Fruit fly (Drosophila melanogaster): ENCODE data around the gene PolrMT.

The PolrMT gene

dm6 chr2L:1118880-1119809, 11.0 kb upstream of the PolrMT start (continued):
- peak; percentile 73 for TF ChIP-seq CG31441 (GFP tag; IDR thresholded peaks at IDR 0.05)
- TF ChIP-seq B-H1 (GFP tag; IDR thresholded peaks at IDR 0.05) = peak; percentile 74
- peak; percentile 7 for TF ChIP-seq psq (GFP tag; optimal IDR thresholded peaks at IDR 0.05)
- TF ChIP-seq CG18599 (GFP tag; optimal IDR thresholded peaks at IDR 0.05) = peak; percentile 86
- TF ChIP-seq CG6765 (GFP tag; optimal IDR thresholded peaks at IDR 0.05) = peak; percentile 45
- peak; percentile 59 for TF ChIP-seq Hr3 (GFP tag; optimal IDR thresholded peaks at IDR 0.05)
- TF ChIP-seq pfk (GFP tag; optimal IDR thresholded peaks at IDR 0.05) = no peak
- peak; percentile 70 for TF ChIP-seq Jarid2 (GFP tag; optimal IDR thresholded peaks at IDR 0.05)
- peak; percentile 80 for TF ChIP-seq Hsf (GFP tag; optimal IDR thresholded peaks at IDR 0.05)
- TF ChIP-seq fru (optimal IDR thresholded peaks at IDR 0.05) = peak; percentile 50
- TF ChIP-seq CG12071 (GFP tag; optimal IDR thresholded peaks at IDR 0.05) = peak; percentile 15
- TF ChIP-seq slou (GFP tag; optimal IDR thresholded peaks at IDR 0.05) = peak; percentile 37
- peak; percentile 59; the same call in 1 of the 2 replicates for TF ChIP-seq chm (GFP tag; IDR thresholded peaks at IDR 0.05)
- peak; percentile 18 for TF ChIP-seq Dad (GFP tag; optimal IDR thresholded peaks at IDR 0.05)
- TF ChIP-seq CG2129 (GFP tag; IDR thresholded peaks at IDR 0.05; ENCODE audit: partially characterized antibody) = no peak
- peak; percentile 34 for TF ChIP-seq CG10979 (tag; optimal IDR thresholded peaks at IDR 0.05)
- TF ChIP-seq CG11696 (GFP tag; IDR thresholded peaks at IDR 0.05) = peak; percentile 55
- TF ChIP-seq CG7987 (GFP tag; optimal IDR thresholded peaks at IDR 0.05) = peak; percentile 9
- TF ChIP-seq Hmx (GFP tag; optimal IDR thresholded peaks at IDR 0.05) = peak; percentile 6
- peak; percentile 69 for TF ChIP-seq Aef1 (GFP tag; IDR thresholded peaks at IDR 0.05)
- TF ChIP-seq dpn (GFP tag; optimal IDR thresholded peaks at IDR 0.05) = peak; percentile 55 to 78
- no peak for TF ChIP-seq CG17186 (GFP tag; optimal IDR thresholded peaks at IDR 0.05)
- no peak for TF ChIP-seq CG7928 (GFP tag; optimal IDR thresholded peaks at IDR 0.05)
- peak; percentile 83 for TF ChIP-seq CG1603 (tag; optimal IDR thresholded peaks at IDR 0.05)
- TF ChIP-seq wek (GFP tag; optimal IDR thresholded peaks at IDR 0.05) = no peak
- peak; percentile 53 to 79 for TF ChIP-seq Hr51 (GFP tag; optimal IDR thresholded peaks at IDR 0.05)
- 0 out of 2 replicates have a peak, but pooled peaks have one; percentile 21 for TF ChIP-seq dan (GFP tag; IDR thresholded peaks at IDR 0.05)
- peak; percentile 65 for TF ChIP-seq HHEX (GFP tag; optimal IDR thresholded peaks at IDR 0.05)
- TF ChIP-seq CG14860 (GFP tag; IDR thresholded peaks at IDR 0.05; ENCODE audit: partially characterized antibody) = no peak
- peak; percentile 64 for TF ChIP-seq Oli (tag; optimal IDR thresholded peaks at IDR 0.05)
- no peak for TF ChIP-seq hth (optimal IDR thresholded peaks at IDR 0.05)
- no peak for TF ChIP-seq bigmax (GFP tag; optimal IDR thresholded peaks at IDR 0.05)
- TF ChIP-seq CTCF (GFP tag; optimal IDR thresholded peaks at IDR 0.05) = no peak
- peak; percentile 21 for TF ChIP-seq CG17829 (tag; optimal IDR thresholded peaks at IDR 0.05)
- TF ChIP-seq NFAT (GFP tag; IDR thresholded peaks at IDR 0.05) = peak; percentile 66
- TF ChIP-seq cg (GFP tag; optimal IDR thresholded peaks at IDR 0.05) = peak; percentile 14
- TF ChIP-seq Sox102F (GFP tag; optimal IDR thresholded peaks at IDR 0.05) = peak; percentile 71
- TF ChIP-seq CG3726 (GFP tag; IDR thresholded peaks at IDR 0.05) = 0 out of 3 replicates have a peak, but pooled peaks have one; percentile 55
- peak; percentile 47; the same call in 1 of the 2 replicates for TF ChIP-seq wor (GFP tag; IDR thresholded peaks at IDR 0.05)
- no peak for TF ChIP-seq ato (GFP tag; IDR thresholded peaks at IDR 0.05; ENCODE audit: partially characterized antibody)
- peak; percentile 21 for TF ChIP-seq Antp (GFP tag; optimal IDR thresholded peaks at IDR 0.05)
- peak; percentile 80 to 94 for TF ChIP-seq Trl (optimal IDR thresholded peaks at IDR 0.05)
- peak; percentile 59 for TF ChIP-seq Trl (GFP tag; optimal IDR thresholded peaks at IDR 0.05)
- TF ChIP-seq CG9817 (tag; optimal IDR thresholded peaks at IDR 0.05) = peak; percentile 68
- peak; percentile 13 for TF ChIP-seq CG13894 (tag; optimal IDR thresholded peaks at IDR 0.05)
- no peak for TF ChIP-seq CG4328 (GFP tag; optimal IDR thresholded peaks at IDR 0.05)
- peak; percentile 78 for TF ChIP-seq CG9932 (GFP tag; IDR thresholded peaks at IDR 0.05)
- peak; percentile 72 for TF ChIP-seq zfh1 (GFP tag; IDR thresholded peaks at IDR 0.05)
- peak; percentile 35; the same call in 1 of the 2 replicates for TF ChIP-seq ro (GFP tag; IDR thresholded peaks at IDR 0.05)
